Fruit fly (Drosophila melanogaster): ENCODE data around the gene Idh.

Idh gene

dm6 chr3L:8360643-8361110 lies at the start of gene Idh (continued):
- TF ChIP-seq btn (GFP tag; optimal IDR thresholded peaks at IDR 0.05), result no peak
- TF ChIP-seq CG10979 (tag; optimal IDR thresholded peaks at IDR 0.05), result no peak
- no peak for TF ChIP-seq CG9609 (GFP tag; optimal IDR thresholded peaks at IDR 0.05)
- no peak for TF ChIP-seq mld (GFP tag; IDR thresholded peaks at IDR 0.05; ENCODE audit: partially characterized antibody)
- no peak for TF ChIP-seq CG8290 (GFP tag; optimal IDR thresholded peaks at IDR 0.05)
- TF ChIP-seq CG8290 (tag; optimal IDR thresholded peaks at IDR 0.05), result peak in 1 of 2 experiments; percentile 73
- peak; percentile 96 for TF ChIP-seq CG34376 (GFP tag; optimal IDR thresholded peaks at IDR 0.05)
- TF ChIP-seq grau (tag; optimal IDR thresholded peaks at IDR 0.05), result peak; percentile 20
- peak; percentile 99 for TF ChIP-seq CG18011 (GFP tag; optimal IDR thresholded peaks at IDR 0.05)
- TF ChIP-seq dimm (GFP tag; IDR thresholded peaks at IDR 0.05), result no peak
- TF ChIP-seq CG4360 (GFP tag; IDR thresholded peaks at IDR 0.05), result no peak
- TF ChIP-seq cas (GFP tag; IDR thresholded peaks at IDR 0.05), result no peak
- TF ChIP-seq CG9876 (GFP tag; optimal IDR thresholded peaks at IDR 0.05), result no peak
- no peak for TF ChIP-seq CG17361 (GFP tag; IDR thresholded peaks at IDR 0.05)
- peak; percentile 40 for TF ChIP-seq B-H2 (GFP tag; optimal IDR thresholded peaks at IDR 0.05)
- no peak for TF ChIP-seq dm (GFP tag; optimal IDR thresholded peaks at IDR 0.05)
- no peak for TF ChIP-seq pita (GFP tag; optimal IDR thresholded peaks at IDR 0.05)
- TF ChIP-seq lmd (GFP tag; IDR thresholded peaks at IDR 0.05), result no peak
- no peak for TF ChIP-seq sim (GFP tag; IDR thresholded peaks at IDR 0.05)
- no peak for TF ChIP-seq CG13624 (GFP tag; optimal IDR thresholded peaks at IDR 0.05)
- TF ChIP-seq hkb (optimal IDR thresholded peaks at IDR 0.05), result no peak
- TF ChIP-seq hkb (GFP tag; IDR thresholded peaks at IDR 0.05), result no peak
- TF ChIP-seq zfh1 (GFP tag; IDR thresholded peaks at IDR 0.05), result no peak
- no peak for TF ChIP-seq repo (GFP tag; optimal IDR thresholded peaks at IDR 0.05)
- peak in 1 of 2 experiments; percentile 27 for TF ChIP-seq Eip74EF (GFP tag; optimal IDR thresholded peaks at IDR 0.05)
- peak; percentile 9; the same call in 1 of the 2 replicates for TF ChIP-seq Adf1 (GFP tag; IDR thresholded peaks at IDR 0.05)
- no peak for TF ChIP-seq pb (GFP tag; optimal IDR thresholded peaks at IDR 0.05)
- TF ChIP-seq gem (tag; optimal IDR thresholded peaks at IDR 0.05), result no peak
- peak; percentile 12 for TF ChIP-seq CG18599 (GFP tag; optimal IDR thresholded peaks at IDR 0.05)
- TF ChIP-seq CG10267 (tag; optimal IDR thresholded peaks at IDR 0.05), result no peak
- TF ChIP-seq CG17568 (GFP tag; optimal IDR thresholded peaks at IDR 0.05), result peak; percentile 35
- no peak for TF ChIP-seq Ptx1 (GFP tag; IDR thresholded peaks at IDR 0.05)
- no peak for TF ChIP-seq CG10274 (GFP tag; optimal IDR thresholded peaks at IDR 0.05)
- TF ChIP-seq Max (GFP tag; optimal IDR thresholded peaks at IDR 0.05), result no peak
- peak; percentile 17 for TF ChIP-seq Meics (GFP tag; optimal IDR thresholded peaks at IDR 0.05)
- no peak for TF ChIP-seq CG13123 (GFP tag; optimal IDR thresholded peaks at IDR 0.05)
- 0 out of 2 replicates have a peak, but pooled peaks have one; percentile 11 for TF ChIP-seq sob (GFP tag; IDR thresholded peaks at IDR 0.05)
- TF ChIP-seq Sry-β (GFP tag; optimal IDR thresholded peaks at IDR 0.05), result no peak
- no peak for TF ChIP-seq CG7745 (tag; optimal IDR thresholded peaks at IDR 0.05)
- no peak for TF ChIP-seq esg (GFP tag; conservative IDR thresholded peaks at IDR 0.05)
- TF ChIP-seq tio (GFP tag; optimal IDR thresholded peaks at IDR 0.05), result no peak
- no peak for TF ChIP-seq B-H1 (GFP tag; IDR thresholded peaks at IDR 0.05)
- TF ChIP-seq CTCF (GFP tag; optimal IDR thresholded peaks at IDR 0.05), result no peak
- no peak for TF ChIP-seq CG31388 (GFP tag; optimal IDR thresholded peaks at IDR 0.05)
- no peak for TF ChIP-seq trh (GFP tag; optimal IDR thresholded peaks at IDR 0.05)
- no peak for TF ChIP-seq wor (GFP tag; IDR thresholded peaks at IDR 0.05)
- no peak for TF ChIP-seq CG3995 (GFP tag; optimal IDR thresholded peaks at IDR 0.05)
- no peak for TF ChIP-seq CG4282 (GFP tag; optimal IDR thresholded peaks at IDR 0.05)
- peak; percentile 52; the same call in 1 of the 2 replicates for TF ChIP-seq Rfx (GFP tag; IDR thresholded peaks at IDR 0.05)
- TF ChIP-seq CG1233 (GFP tag; optimal IDR thresholded peaks at IDR 0.05), result no peak
- no peak for TF ChIP-seq cwo (GFP tag; optimal IDR thresholded peaks at IDR 0.05)
- no peak for TF ChIP-seq tll (GFP tag; optimal IDR thresholded peaks at IDR 0.05)
- no peak for TF ChIP-seq Drgx (GFP tag; IDR thresholded peaks at IDR 0.05)

All from whole organism, embryonic.